Worm (Caenorhabditis elegans): Measurements from ENCODE around the gene W03A5.6.

W03A5.6 gene

ce11 chrIII:5421406-5421805 lies 19.0 kb downstream of the W03A5.6 start (continued):
- TF ChIP-seq hlh-30 (tag; optimal IDR thresholded peaks at IDR 0.05; ENCODE audit: insufficient read depth) (peak; percentile 13), R02D3.7 (tag; optimal IDR thresholded peaks at IDR 0.05) (no peak), cey-2 (tag; optimal IDR thresholded peaks at IDR 0.05; ENCODE audit: borderline replicate concordance, insufficient read depth) (no peak), zag-1 (tag; optimal IDR thresholded peaks at IDR 0.05) (no peak), F44E2.7 (GFP tag; IDR thresholded peaks at IDR 0.05) (no peak), daf-8 (GFP tag; IDR thresholded peaks at IDR 0.05) (no peak), pqm-1 (tag; optimal IDR thresholded peaks at IDR 0.05) (peak; percentile 25), daf-12 (tag; optimal IDR thresholded peaks at IDR 0.05) (no peak), ztf-7 (tag; optimal IDR thresholded peaks at IDR 0.05) (no peak), nhr-11 (tag; optimal IDR thresholded peaks at IDR 0.05) (peak; percentile 20), dmd-8 (GFP tag; IDR thresholded peaks at IDR 0.05) (no peak), lsy-2 (tag; optimal IDR thresholded peaks at IDR 0.05) (peak in 1 of 2 experiments; percentile 18), T20F7.1 (GFP tag; optimal IDR thresholded peaks at IDR 0.05) (no peak), ztf-11 (tag; optimal IDR thresholded peaks at IDR 0.05) (no peak), ceh-62 (tag; optimal IDR thresholded peaks at IDR 0.05) (no peak), nhr-41 (GFP tag; IDR thresholded peaks at IDR 0.05) (no peak; the same call in 1 of the 2 replicates), T26A8.4 (GFP tag; IDR thresholded peaks at IDR 0.05) (no peak), F49E8.2 (tag; optimal IDR thresholded peaks at IDR 0.05; ENCODE audit: borderline replicate concordance) (no peak), fkh-10 (GFP tag; optimal IDR thresholded peaks at IDR 0.05) (no peak), hif-1 (tag; optimal IDR thresholded peaks at IDR 0.05) (peak in 1 of 2 experiments; percentile 18), unc-62 (GFP tag; optimal IDR thresholded peaks at IDR 0.05 in 1 of 2) (peak in 1 of 2 experiments; percentile 22), unc-62 (tag; optimal IDR thresholded peaks at IDR 0.05) (no peak), ZK337.2 (GFP tag; IDR thresholded peaks at IDR 0.05) (no peak), hlh-11 (tag; optimal IDR thresholded peaks at IDR 0.05) (peak; percentile 72), nhr-102 (tag; optimal IDR thresholded peaks at IDR 0.05) (no peak), mep-1 (tag; optimal IDR thresholded peaks at IDR 0.05) (peak; percentile 64), nhr-48 (tag; optimal IDR thresholded peaks at IDR 0.05) (peak; percentile 13)

ce11 chrIII:5420276-5420675 lies 20.2 kb downstream of the W03A5.6 start:
- TF ChIP-seq pha-4 (GFP tag; IDR thresholded peaks at IDR 0.05) (no peak), pha-4 (tag; optimal IDR thresholded peaks at IDR 0.05) (no peak), mxl-2 (GFP tag; conservative IDR thresholded peaks at IDR 0.05) (no peak), dve-1 (tag; optimal IDR thresholded peaks at IDR 0.05; ENCODE audit: insufficient read depth) (peak; percentile 56), pqm-1 (tag; optimal IDR thresholded peaks at IDR 0.05) (peak; percentile 9), daf-16 (GFP tag; optimal IDR thresholded peaks at IDR 0.05) (no peak), daf-16 (tag; optimal IDR thresholded peaks at IDR 0.05) (peak; percentile 93), dmd-8 (GFP tag; IDR thresholded peaks at IDR 0.05) (no peak), hlh-11 (tag; optimal IDR thresholded peaks at IDR 0.05) (peak; percentile 16), php-3 (GFP tag; IDR thresholded peaks at IDR 0.05) (0 out of 2 replicates have a peak, but pooled peaks have one; percentile 18)

ce11 chrIII:5419527-5419926 lies 20.9 kb downstream of the W03A5.6 start:
- TF ChIP-seq Y105C5A.15 (GFP tag; IDR thresholded peaks at IDR 0.05) (no peak), T26A8.4 (GFP tag; IDR thresholded peaks at IDR 0.05) (0 out of 2 replicates have a peak, but pooled peaks have one; percentile 11)

DNA sequence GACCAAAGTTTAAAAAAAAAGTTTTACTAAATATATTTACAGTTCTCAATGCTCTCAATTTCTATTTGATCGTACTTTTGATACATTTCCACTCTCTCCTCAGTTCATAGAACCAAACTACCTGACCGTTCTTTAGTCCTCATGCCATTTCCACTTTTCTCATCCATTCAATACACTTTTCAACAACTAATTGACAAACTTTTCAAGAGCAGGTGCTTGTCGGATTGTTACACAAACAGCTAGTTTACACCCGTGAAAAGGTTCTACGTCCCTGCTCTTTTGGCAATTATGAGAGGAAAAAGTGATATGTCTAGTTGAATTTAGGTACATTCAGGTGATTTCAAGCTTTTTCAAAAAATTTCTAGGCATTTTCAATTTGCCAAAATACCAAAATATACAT lies 22.5 kb downstream of the W03A5.6 start:
- peak; percentile 35 for TF ChIP-seq nhr-11 (tag; optimal IDR thresholded peaks at IDR 0.05)
- no peak for TF ChIP-seq mxl-3 (GFP tag; optimal IDR thresholded peaks at IDR 0.05)
